Worm (Caenorhabditis elegans): ENCODE data around the gene C30G7.5.

DNA sequence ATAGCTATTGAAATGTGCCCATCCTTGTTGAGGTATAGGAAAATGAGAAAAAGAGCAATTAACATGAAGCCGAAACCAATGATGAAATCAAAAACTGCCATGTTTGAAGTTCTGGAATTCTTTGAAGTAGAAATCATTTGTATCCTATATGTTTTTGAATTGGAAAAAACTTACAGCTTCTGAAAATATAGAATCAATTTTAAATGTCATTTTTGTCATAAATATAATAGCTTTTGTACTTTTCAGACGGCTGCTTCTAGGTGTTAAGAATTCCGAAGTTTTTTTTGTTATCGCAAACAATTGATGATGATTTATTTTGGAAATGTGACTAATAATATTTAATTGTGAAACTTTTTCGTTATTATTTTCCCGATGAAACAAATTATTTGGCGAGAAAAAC lies 7.5 kb downstream of the C30G7.5 start, which contains the start of gene C30G7.4:
- TF ChIP-seq ref-1 (GFP tag; conservative IDR thresholded peaks at IDR 0.05) = no peak
- TF ChIP-seq ztf-29 (GFP tag; IDR thresholded peaks at IDR 0.05) = no peak
- no peak for TF ChIP-seq tab-1 (GFP tag; IDR thresholded peaks at IDR 0.05)
- no peak for TF ChIP-seq T22C8.4 (GFP tag; IDR thresholded peaks at IDR 0.05)
- no peak for TF ChIP-seq flt-1 (GFP tag; IDR thresholded peaks at IDR 0.05)

Data from whole organism, midembryonic.